Fruit fly (Drosophila melanogaster) whole organism: ENCODE results near the gene ppk19.

Experiments
- EcR ChIP-seq, 2 experiments: fragments of >200 bp; optimal IDR thresholded peaks; 2 replicates each; lab custom pipeline; 2017; ENCODE audit warnings: missing biosample characterization in 2 of 2, missing genetic modification characterization in 2 of 2, missing genetic modification reagents in 2 of 2
- pan ChIP-seq: fragments of >200 bp; optimal IDR thresholded peaks from 2 replicates; lab custom pipeline; 2017
- psq ChIP-seq: fragments of >200 bp; optimal IDR thresholded peaks from 2 replicates; lab custom pipeline; 2017
- usp ChIP-seq: fragments of >200 bp; optimal IDR thresholded peaks from 2 replicates; lab custom pipeline; 2017; ENCODE audit warnings: missing biosample characterization, missing genetic modification characterization, mixed read lengths

dm6 chr3R:29682152-29682600, 9.9 kb downstream of the ppk19 start, which contains the start of the genes CG7582 and Gycalpha99B:
- TF ChIP-seq usp (GFP tag; lab: Kevin White, UChicago) (no peak), EcR (GFP tag; optimal IDR thresholded peaks at IDR 0.05; lab: Kevin White, UChicago) (no peak), psq (lab: Kevin White, UChicago) (no peak), pan (no peak)
